Fruit fly (Drosophila melanogaster): ENCODE measurements around the gene CG43169.
A peak's percentile ranks its signal among the peaks of the same experiment; 100 is the strongest.

Gene CG43169

DNA sequence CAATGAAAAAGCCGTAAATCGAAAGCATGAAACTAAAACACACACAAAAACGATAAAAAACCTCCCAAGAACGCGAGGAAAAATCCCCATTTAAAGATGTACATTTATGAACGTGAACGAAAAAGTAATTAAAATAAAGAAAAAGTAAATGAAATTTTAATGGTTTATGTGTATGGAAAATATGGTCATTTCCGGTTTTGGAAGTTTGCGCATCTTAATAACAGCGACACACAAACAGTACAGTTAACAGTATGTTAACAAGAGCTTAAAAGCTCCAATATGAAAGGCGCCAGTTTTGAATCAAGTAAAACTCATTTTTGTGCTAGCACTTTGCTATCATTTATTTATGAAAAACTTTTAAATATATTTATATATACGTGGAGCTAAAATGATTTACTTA is 43.5 kb upstream of the CG43169 start (continued):
- TF ChIP-seq Hsf (GFP tag; optimal IDR thresholded peaks at IDR 0.05) (no peak), CG1529 (GFP tag; optimal IDR thresholded peaks at IDR 0.05) (no peak)

dm6 chr3L:8929527-8929926 is 41.1 kb upstream of the CG43169 start:
- peak; percentile 56; the same call in 1 of the 3 replicates for TF ChIP-seq dysf (GFP tag; IDR thresholded peaks at IDR 0.05)
- peak; percentile 51 for TF ChIP-seq Ets65A (GFP tag)
- peak; percentile 20 for TF ChIP-seq CG15269 (tag; optimal IDR thresholded peaks at IDR 0.05)
- peak; percentile 19 for TF ChIP-seq gem (tag; optimal IDR thresholded peaks at IDR 0.05)
- peak in 1 of 2 experiments; percentile 44 for TF ChIP-seq Hr51 (GFP tag; optimal IDR thresholded peaks at IDR 0.05)
- TF ChIP-seq Dip3 (GFP tag; optimal IDR thresholded peaks at IDR 0.05) = no peak
- TF ChIP-seq Drgx (GFP tag; IDR thresholded peaks at IDR 0.05) = peak; percentile 28; the same call in 1 of the 2 replicates
- TF ChIP-seq sr (GFP tag; IDR thresholded peaks at IDR 0.05) = no peak; the same call in none of the 3 replicates
- 0 out of 2 replicates have a peak, but pooled peaks have one; percentile 20 for TF ChIP-seq Ada2b (GFP tag; IDR thresholded peaks at IDR 0.05)
- TF ChIP-seq CG18262 (tag; optimal IDR thresholded peaks at IDR 0.05) = peak; percentile 14
- TF ChIP-seq gcm2 (GFP tag; optimal IDR thresholded peaks at IDR 0.05) = no peak
- TF ChIP-seq Oli (tag; optimal IDR thresholded peaks at IDR 0.05) = peak; percentile 23
- 0 out of 3 replicates have a peak, but pooled peaks have one; percentile 17 for TF ChIP-seq CG17361 (GFP tag; IDR thresholded peaks at IDR 0.05)
- TF ChIP-seq pan (optimal IDR thresholded peaks at IDR 0.05) = no peak
- TF ChIP-seq pan (GFP tag; optimal IDR thresholded peaks at IDR 0.05 in 1 of 2, IDR thresholded peaks at IDR 0.05 in 1 of 2) = peak in 1 of 2 experiments; percentile 46
- no peak for TF ChIP-seq nerfin-2 (GFP tag; IDR thresholded peaks at IDR 0.05; ENCODE audit: partially characterized antibody)
- 0 out of 3 replicates have a peak, but pooled peaks have one; percentile 35 for TF ChIP-seq CG11695 (GFP tag; IDR thresholded peaks at IDR 0.05)
- no peak for TF ChIP-seq Rx (GFP tag; IDR thresholded peaks at IDR 0.05)
- peak; percentile 11; the same call in 1 of the 3 replicates for TF ChIP-seq CG14050 (GFP tag; IDR thresholded peaks at IDR 0.05)
- peak; percentile 17; the same call in 1 of the 2 replicates for TF ChIP-seq CG31441 (GFP tag; IDR thresholded peaks at IDR 0.05)
- TF ChIP-seq CG11696 (GFP tag; IDR thresholded peaks at IDR 0.05) = 0 out of 2 replicates have a peak, but pooled peaks have one; percentile 24
- TF ChIP-seq CG14441 (GFP tag; IDR thresholded peaks at IDR 0.05) = peak; percentile 40; the same call in 1 of the 2 replicates
- no peak for TF ChIP-seq ranshi (GFP tag; IDR thresholded peaks at IDR 0.05)
- peak; percentile 63 for TF ChIP-seq Med (GFP tag)
- no peak for TF ChIP-seq unc-4 (GFP tag; IDR thresholded peaks at IDR 0.05; ENCODE audit: partially characterized antibody)
- TF ChIP-seq mld (GFP tag; IDR thresholded peaks at IDR 0.05; ENCODE audit: partially characterized antibody) = no peak
- peak; percentile 32 for TF ChIP-seq CG18599 (GFP tag; optimal IDR thresholded peaks at IDR 0.05)

DNA sequence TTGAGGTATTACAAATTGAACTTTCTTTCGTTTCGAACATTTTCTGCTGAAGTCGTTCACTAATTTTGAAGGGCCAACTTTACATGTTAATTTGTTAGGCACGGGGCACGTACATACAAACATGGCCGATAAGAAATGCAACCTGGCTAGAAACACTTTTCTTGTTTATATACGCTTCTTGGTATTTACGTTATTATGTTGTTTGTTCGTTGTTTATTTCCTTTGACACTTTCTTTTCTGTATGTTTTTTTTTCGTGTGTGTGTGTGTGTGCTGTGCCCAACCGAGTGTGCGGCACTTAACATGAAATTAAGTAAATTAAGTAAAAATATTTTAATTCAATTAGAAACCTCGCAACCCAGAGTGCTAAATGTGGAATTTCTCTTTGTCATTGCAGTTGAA is 37.2 kb upstream of the CG43169 start:
- TF ChIP-seq pum (GFP tag; optimal IDR thresholded peaks at IDR 0.05) (no peak), CG7839 (tag; optimal IDR thresholded peaks at IDR 0.05) (no peak), CG3838 (GFP tag; optimal IDR thresholded peaks at IDR 0.05) (no peak), eyg (GFP tag; optimal IDR thresholded peaks at IDR 0.05) (no peak), jing (GFP tag; optimal IDR thresholded peaks at IDR 0.05) (no peak), cad (GFP tag; optimal IDR thresholded peaks at IDR 0.05) (no peak), bowl (GFP tag; IDR thresholded peaks at IDR 0.05) (no peak), Six4 (GFP tag; optimal IDR thresholded peaks at IDR 0.05) (no peak), HLHmδ (GFP tag; optimal IDR thresholded peaks at IDR 0.05) (no peak), CG34376 (GFP tag; optimal IDR thresholded peaks at IDR 0.05) (no peak), en (GFP tag; optimal IDR thresholded peaks at IDR 0.05) (no peak), CG15011 (GFP tag; optimal IDR thresholded peaks at IDR 0.05) (no peak), Drgx (GFP tag; IDR thresholded peaks at IDR 0.05) (no peak), Hr39 (optimal IDR thresholded peaks at IDR 0.05) (no peak), CG6765 (GFP tag; optimal IDR thresholded peaks at IDR 0.05) (no peak), D19A (tag; optimal IDR thresholded peaks at IDR 0.05) (no peak), CG17385 (GFP tag; optimal IDR thresholded peaks at IDR 0.05) (no peak), CG18262 (tag; optimal IDR thresholded peaks at IDR 0.05) (peak; percentile 29), chif (GFP tag; optimal IDR thresholded peaks at IDR 0.05) (no peak), grn (GFP tag; optimal IDR thresholded peaks at IDR 0.05) (peak; percentile 22), jigr1 (GFP tag; IDR thresholded peaks at IDR 0.05) (no peak), ase (GFP tag; IDR thresholded peaks at IDR 0.05) (no peak), CG3995 (GFP tag; optimal IDR thresholded peaks at IDR 0.05) (no peak), CG7271 (tag; optimal IDR thresholded peaks at IDR 0.05) (peak; percentile 30)

Measured in whole organism, embryonic.